Fruit fly (Drosophila melanogaster) whole organism, wandering third instar larva: ENCODE results near the gene Sfp24Bc.

Experiments
- Abd-B ChIP-seq: fragments of >200 bp; optimal IDR thresholded peaks from 2 replicates; lab custom pipeline; 2017; ENCODE audit warnings: missing biosample characterization, missing genetic modification characterization
- CG32264 ChIP-seq: fragments of 200-800 bp; sonication (Bioruptor generic); optimal IDR thresholded peaks from 2 replicates; lab custom pipeline; 2016; ENCODE audit warnings: missing biosample characterization, missing genetic modification characterization
- CG9705 ChIP-seq: fragments of 200-800 bp; sonication (Bioruptor generic); optimal IDR thresholded peaks from 2 replicates; lab custom pipeline; 2018; ENCODE audit warnings: missing biosample characterization, mild to moderate bottlenecking, missing genetic modification characterization
- CrebA ChIP-seq: fragments of 200-800 bp; sonication (Bioruptor generic); optimal IDR thresholded peaks from 2 replicates; lab custom pipeline; 2016; ENCODE audit warnings: missing biosample characterization, mild to moderate bottlenecking, missing genetic modification characterization, borderline replicate concordance
- Dfd ChIP-seq: fragments of >200 bp; optimal IDR thresholded peaks from 2 replicates; lab custom pipeline; 2017; ENCODE audit warnings: missing biosample characterization, missing genetic modification characterization
- Dif ChIP-seq: fragments of 200-275, 200-300 bp; sonication (Bioruptor generic); optimal IDR thresholded peaks from 2 replicates; lab custom pipeline; 2018; ENCODE audit warnings: missing biosample characterization, missing genetic modification characterization; ENCODE audit not compliant: partially characterized antibody
- GATAd ChIP-seq: sonication (Bioruptor generic); optimal IDR thresholded peaks from 2 replicates; lab custom pipeline; 2016; ENCODE audit warnings: missing biosample characterization, missing genetic modification characterization
- HLH106 ChIP-seq: fragments of 200-800 bp; optimal IDR thresholded peaks from 3 replicates; lab custom pipeline; 2019; ENCODE audit warnings: missing biosample characterization, mild to moderate bottlenecking, missing genetic modification characterization, moderate library complexity
- Hnf4 ChIP-seq: fragments of 200-800 bp; sonication (Bioruptor generic); optimal IDR thresholded peaks from 2 replicates; lab custom pipeline; 2016; ENCODE audit warnings: missing biosample characterization, mild to moderate bottlenecking, missing genetic modification characterization
- Hr78 ChIP-seq: fragments of >200 bp; optimal IDR thresholded peaks from 2 replicates; lab custom pipeline; 2017; ENCODE audit warnings: missing biosample characterization, missing genetic modification characterization
- Hr83 ChIP-seq: fragments of 200-300 bp; sonication (Bioruptor generic); optimal IDR thresholded peaks from 2 replicates; lab custom pipeline; 2016; ENCODE audit warnings: missing biosample characterization, mild to moderate bottlenecking, missing genetic modification characterization, moderate library complexity; ENCODE audit not compliant: poor library complexity, severe bottlenecking
- Jra ChIP-seq: sonication (Bioruptor generic); optimal IDR thresholded peaks from 2 replicates; lab custom pipeline; 2016; ENCODE audit warnings: missing biosample characterization, missing genetic modification characterization
- Mio ChIP-seq: sonication (Bioruptor generic); optimal IDR thresholded peaks from 2 replicates; lab custom pipeline; 2016; ENCODE audit warnings: missing biosample characterization, missing genetic modification characterization
- Myc ChIP-seq: fragments of >200 bp; optimal IDR thresholded peaks from 2 replicates; lab custom pipeline; 2017
- N ChIP-seq: fragments of >200 bp; optimal IDR thresholded peaks from 2 replicates; lab custom pipeline; 2018; ENCODE audit warnings: missing biosample characterization, missing external identifiers, missing genetic modification characterization
- OdsH ChIP-seq: fragments of 200-800 bp; sonication (Bioruptor generic); optimal IDR thresholded peaks from 2 replicates; lab custom pipeline; 2016; ENCODE audit warnings: missing biosample characterization, mild to moderate bottlenecking, missing genetic modification characterization
- Rel ChIP-seq, 2 experiments: fragments of 200-800 bp; sonication (Bioruptor generic) in 1 of 2; optimal IDR thresholded peaks; 2 replicates in 1 of 2; 3 replicates in 1 of 2; lab custom pipeline; 2016 to 2019; ENCODE audit warnings: mild to moderate bottlenecking in 2 of 2, missing biosample characterization in 2 of 2, missing genetic modification characterization in 2 of 2, moderate library complexity in 1 of 2
- Sp1 ChIP-seq: fragments of 200-800 bp; sonication (Bioruptor generic); optimal IDR thresholded peaks from 3 replicates; lab custom pipeline; 2019; ENCODE audit warnings: missing biosample characterization, mild to moderate bottlenecking, missing genetic modification characterization, moderate library complexity
- Vsx2 ChIP-seq: fragments of 200-300, 225-300 bp; sonication (Bioruptor generic); optimal IDR thresholded peaks from 2 replicates; lab custom pipeline; 2018; ENCODE audit warnings: missing biosample characterization, missing genetic modification characterization; ENCODE audit not compliant: partially characterized antibody
- br ChIP-seq: fragments of 200-800 bp; sonication (Bioruptor generic); optimal IDR thresholded peaks from 2 replicates; lab custom pipeline; 2016; ENCODE audit warnings: missing biosample characterization, missing genetic modification characterization
- brk ChIP-seq: fragments of 200-800 bp; sonication (Bioruptor generic); optimal IDR thresholded peaks from 2 replicates; lab custom pipeline; 2016; ENCODE audit warnings: missing biosample characterization, mild to moderate bottlenecking, missing genetic modification characterization
- dl ChIP-seq, 2 experiments: fragments of 175-275, 200-275 bp in 1 of 2; fragments of 200-275 bp in 1 of 2; sonication (Bioruptor generic); optimal IDR thresholded peaks; lab custom pipeline; 2018; ENCODE audit warnings: mild to moderate bottlenecking in 2 of 2, missing biosample characterization in 2 of 2, missing genetic modification characterization in 2 of 2, moderate library complexity in 2 of 2; ENCODE audit not compliant: partially characterized antibody in 2 of 2, insufficient read depth in 1 of 2
- dmrt93B ChIP-seq: fragments of 200-800 bp; sonication (Bioruptor generic); optimal IDR thresholded peaks from 2 replicates; lab custom pipeline; 2018; ENCODE audit warnings: missing biosample characterization, mild to moderate bottlenecking, missing genetic modification characterization
- dsf ChIP-seq: sonication (Bioruptor generic); optimal IDR thresholded peaks from 2 replicates; lab custom pipeline; 2016; ENCODE audit warnings: missing biosample characterization, missing genetic modification characterization, borderline replicate concordance
- ey ChIP-seq: fragments of 200-800 bp; sonication (Bioruptor generic); optimal IDR thresholded peaks from 2 replicates; lab custom pipeline; 2016; ENCODE audit warnings: missing biosample characterization, missing genetic modification characterization
- foxo ChIP-seq, 2 experiments: fragments of 200-800 bp; sonication (Bioruptor generic); optimal IDR thresholded peaks; 2 replicates in 1 of 2; 3 replicates in 1 of 2; lab custom pipeline; 2016 to 2017; ENCODE audit warnings: missing biosample characterization in 2 of 2, missing genetic modification characterization in 2 of 2
- fru ChIP-seq: fragments of 200-800 bp; sonication (Bioruptor generic); optimal IDR thresholded peaks from 3 replicates; lab custom pipeline; 2016; ENCODE audit warnings: missing biosample characterization, mild to moderate bottlenecking, missing genetic modification characterization
- h ChIP-seq: fragments of 200-800 bp; sonication (Bioruptor generic); optimal IDR thresholded peaks from 3 replicates; lab custom pipeline; 2016; ENCODE audit warnings: missing biosample characterization, mild to moderate bottlenecking, missing genetic modification characterization
- jim ChIP-seq: fragments of 175-275, 200-325 bp; sonication (Bioruptor generic); optimal IDR thresholded peaks from 2 replicates; lab custom pipeline; 2016; ENCODE audit warnings: missing biosample characterization, mild to moderate bottlenecking, missing genetic modification characterization
- lola ChIP-seq: fragments of >200 bp; optimal IDR thresholded peaks from 2 replicates; lab custom pipeline; 2017; ENCODE audit warnings: missing biosample characterization, missing genetic modification characterization
- pan ChIP-seq: fragments of >200 bp; optimal IDR thresholded peaks from 2 replicates; lab custom pipeline; 2017
- psq ChIP-seq: fragments of 200-800 bp; sonication (Bioruptor generic); optimal IDR thresholded peaks from 3 replicates; lab custom pipeline; 2017; ENCODE audit warnings: missing biosample characterization, mild to moderate bottlenecking, missing genetic modification characterization, moderate library complexity
- rgr ChIP-seq: fragments of 200-800 bp; sonication (Bioruptor generic); optimal IDR thresholded peaks from 3 replicates; lab custom pipeline; 2016; ENCODE audit warnings: missing biosample characterization, mild to moderate bottlenecking, missing genetic modification characterization
- sage ChIP-seq: fragments of 200-800 bp; sonication (Bioruptor generic); optimal IDR thresholded peaks from 2 replicates; lab custom pipeline; 2016; ENCODE audit warnings: missing biosample characterization, mild to moderate bottlenecking, missing genetic modification characterization
- sv ChIP-seq: fragments of 200-800 bp; sonication (Bioruptor generic); optimal IDR thresholded peaks from 3 replicates; lab custom pipeline; 2016; ENCODE audit warnings: missing biosample characterization, missing genetic modification characterization
- tai ChIP-seq: sonication (Bioruptor generic); optimal IDR thresholded peaks from 2 replicates; lab custom pipeline; 2016; ENCODE audit warnings: missing biosample characterization, missing genetic modification characterization
- usp ChIP-seq: fragments of >200 bp; optimal IDR thresholded peaks from 2 replicates; lab custom pipeline; 2017; ENCODE audit warnings: missing biosample characterization, missing genetic modification characterization
- woc ChIP-seq: sonication (Bioruptor generic); optimal IDR thresholded peaks from 2 replicates; lab custom pipeline; 2016; ENCODE audit warnings: missing biosample characterization, mild to moderate bottlenecking, missing genetic modification characterization

Gene Sfp24Bc

dm6 chr2L:3657349-3658142 is 12.8 kb downstream of the Sfp24Bc start:
- TF ChIP-seq GATAd (GFP tag; lab: Kevin White, UChicago), result no peak
- peak; percentile 7 for TF ChIP-seq OdsH (GFP tag; lab: Kevin White, UChicago)
- TF ChIP-seq Dif, result no peak
- TF ChIP-seq brk (GFP tag; lab: Kevin White, UChicago), result peak; percentile 19
- TF ChIP-seq pan (lab: Kevin White, UChicago), result no peak
- peak; percentile 33 for TF ChIP-seq fru (GFP tag; lab: Kevin White, UChicago)
- no peak for TF ChIP-seq jim (GFP tag; lab: Kevin White, UChicago)
- TF ChIP-seq sage, result no peak
- peak; percentile 43 for TF ChIP-seq ey (GFP tag; lab: Kevin White, UChicago)
- no peak for TF ChIP-seq woc (GFP tag; lab: Kevin White, UChicago)
- no peak for TF ChIP-seq Abd-B (GFP tag; lab: Kevin White, UChicago)
- TF ChIP-seq tai (GFP tag; lab: Kevin White, UChicago), result peak; percentile 46
- peak; percentile 90 for TF ChIP-seq Myc (lab: Kevin White, UChicago)
- TF ChIP-seq Mio (GFP tag; lab: Kevin White, UChicago), result no peak
- TF ChIP-seq psq, result no peak
- TF ChIP-seq CrebA, result peak; percentile 60
- no peak for TF ChIP-seq usp (GFP tag; lab: Kevin White, UChicago)
- no peak for TF ChIP-seq Hr83
- no peak for TF ChIP-seq CG32264
- no peak for TF ChIP-seq Jra (GFP tag; lab: Kevin White, UChicago)
- peak; percentile 34 for TF ChIP-seq rgr (GFP tag; lab: Kevin White, UChicago)
- TF ChIP-seq br (GFP tag; lab: Kevin White, UChicago), result no peak
- no peak for TF ChIP-seq lola (GFP tag; lab: Kevin White, UChicago)
- no peak for TF ChIP-seq Dfd (GFP tag; lab: Kevin White, UChicago)
- no peak for TF ChIP-seq N (GFP tag; lab: Kevin White, UChicago)
- peak; percentile 26 for TF ChIP-seq Hnf4 (GFP tag; lab: Kevin White, UChicago)
- no peak for TF ChIP-seq Vsx2 (GFP tag; lab: Kevin White, UChicago)
- TF ChIP-seq dmrt93B (GFP tag; lab: Kevin White, UChicago), result peak; percentile 26
- no peak for TF ChIP-seq dsf
- TF ChIP-seq foxo (GFP tag; optimal IDR thresholded peaks at IDR 0.05; lab: Kevin White, UChicago), result peak in 1 of 2 experiments; percentile 63
- peak; percentile 45 for TF ChIP-seq h
- TF ChIP-seq CG9705 (GFP tag; lab: Kevin White, UChicago), result no peak
- no peak for TF ChIP-seq Sp1 (GFP tag; lab: Kevin White, UChicago)
- no peak for TF ChIP-seq sv (GFP tag; lab: Kevin White, UChicago)
- TF ChIP-seq Rel (GFP tag; optimal IDR thresholded peaks at IDR 0.05; lab: Kevin White, UChicago), result no peak
- TF ChIP-seq Rel (tag; optimal IDR thresholded peaks at IDR 0.05; lab: Kevin White, UChicago), result no peak
- TF ChIP-seq HLH106 (tag; lab: Kevin White, UChicago), result peak; percentile 50
- no peak for TF ChIP-seq dl (GFP tag; optimal IDR thresholded peaks at IDR 0.05; lab: Kevin White, UChicago; ENCODE audit: insufficient read depth in 1 of 2, partially characterized antibody in 2 of 2)
- no peak for TF ChIP-seq Hr78 (GFP tag; lab: Kevin White, UChicago)

dm6 chr2L:3656667-3657066 is 13.7 kb downstream of the Sfp24Bc start, which contains the start of gene for:
for (minus strand) TSS chr2L:3656953.
- peak; percentile 14 for TF ChIP-seq fru (GFP tag; lab: Kevin White, UChicago)
- TF ChIP-seq CG32264, result no peak
